Worm (Caenorhabditis elegans) whole organism, L3 larva: ENCODE measurements around the gene Y51B9A.5.

Experiments used
- R02D3.7 ChIP-seq: fragments of 150-350 bp; optimal IDR thresholded peaks from 2 replicates; lab custom pipeline; 2014; ENCODE audit warnings: missing biosample characterization, missing genetic modification characterization
- aly-2 ChIP-seq: fragments of 150-350 bp; optimal IDR thresholded peaks from 2 replicates; lab custom pipeline; 2014; ENCODE audit warnings: missing biosample characterization, missing genetic modification characterization
- ceh-16 ChIP-seq: sonication (generic microtip); optimal IDR thresholded peaks from 2 replicates; lab custom pipeline; 2017; ENCODE audit warnings: missing biosample characterization, missing genetic modification characterization
- ceh-82 ChIP-seq: fragments of 150-350 bp; optimal IDR thresholded peaks from 2 replicates; lab custom pipeline; 2014; ENCODE audit warnings: missing biosample characterization, missing genetic modification characterization
- ceh-9 ChIP-seq: sonication (generic microtip); optimal IDR thresholded peaks from 2 replicates; lab custom pipeline; 2018; ENCODE audit warnings: missing biosample characterization, missing genetic modification characterization
- daf-12 ChIP-seq: fragments of 150-350 bp; optimal IDR thresholded peaks from 2 replicates; lab custom pipeline; 2014; ENCODE audit warnings: missing biosample characterization, missing genetic modification reagents, missing genetic modification characterization
- egl-27 ChIP-seq: sonication (generic microtip); optimal IDR thresholded peaks from 4 replicates; lab custom pipeline; 2017; ENCODE audit warnings: missing biosample characterization, missing genetic modification reagents, missing genetic modification characterization
- egl-5 ChIP-seq: fragments of 150-350 bp; optimal IDR thresholded peaks from 2 replicates; lab custom pipeline; 2017; ENCODE audit warnings: missing biosample characterization, missing genetic modification reagents, missing genetic modification characterization, inconsistent platforms
- elt-1 ChIP-seq: fragments of 150-350 bp; optimal IDR thresholded peaks from 2 replicates; lab custom pipeline; 2014; ENCODE audit warnings: missing biosample characterization, missing genetic modification characterization
- elt-2 ChIP-seq: sonication (generic microtip); optimal IDR thresholded peaks from 2 replicates; lab custom pipeline; 2016; ENCODE audit warnings: missing genetic modification reagents, mild to moderate bottlenecking, missing genetic modification characterization, missing compliant biosample characterization
- elt-3 ChIP-seq, 3 experiments: fragments of 150-350 bp in 1 of 3; sonication (generic microtip) in 2 of 3; optimal IDR thresholded peaks; 2 replicates in 2 of 3; 4 replicates in 1 of 3; lab custom pipeline; 2014 to 2017; ENCODE audit warnings: missing biosample characterization in 3 of 3, missing genetic modification characterization in 3 of 3
- eor-1 ChIP-seq, 2 experiments: fragments of 150-350 bp; optimal IDR thresholded peaks; 2 replicates each; lab custom pipeline; 2014 to 2018; ENCODE audit warnings: missing biosample characterization in 2 of 2, missing genetic modification characterization in 2 of 2
- fkh-10 ChIP-seq: sonication (generic microtip); optimal IDR thresholded peaks from 2 replicates; lab custom pipeline; 2017; ENCODE audit warnings: missing biosample characterization, missing genetic modification reagents, missing genetic modification characterization
- fkh-2 ChIP-seq: fragments of 150-350 bp; optimal IDR thresholded peaks from 2 replicates; lab custom pipeline; 2014; ENCODE audit warnings: missing biosample characterization, missing genetic modification reagents, missing genetic modification characterization
- jun-1 ChIP-seq: fragments of 150-350 bp; optimal IDR thresholded peaks from 2 replicates; lab custom pipeline; 2014; ENCODE audit warnings: missing biosample characterization, missing genetic modification reagents, missing genetic modification characterization
- lin-15B ChIP-seq: fragments of 150-350 bp; optimal IDR thresholded peaks from 2 replicates; lab custom pipeline; 2014; ENCODE audit warnings: missing biosample characterization, missing genetic modification characterization
- lsy-12 ChIP-seq: sonication (generic microtip); optimal IDR thresholded peaks from 2 replicates; lab custom pipeline; 2016; ENCODE audit warnings: mild to moderate bottlenecking, missing genetic modification characterization, missing compliant biosample characterization
- mdl-1 ChIP-seq: fragments of 150-350 bp; optimal IDR thresholded peaks from 2 replicates; lab custom pipeline; 2014; ENCODE audit warnings: missing biosample characterization, missing genetic modification characterization
- mml-1 ChIP-seq: fragments of 150-350 bp; sonication (generic microtip); optimal IDR thresholded peaks from 3 replicates; lab custom pipeline; 2014; ENCODE audit warnings: missing biosample characterization, missing genetic modification characterization
- nhr-12 ChIP-seq: fragments of 150-350 bp; optimal IDR thresholded peaks from 2 replicates; lab custom pipeline; 2014; ENCODE audit warnings: missing biosample characterization, missing genetic modification characterization
- nhr-23 ChIP-seq: fragments of 150-350 bp; optimal IDR thresholded peaks from 2 replicates; lab custom pipeline; 2014; ENCODE audit warnings: missing biosample characterization, missing genetic modification reagents, missing genetic modification characterization
- nhr-25 ChIP-seq: sonication (generic microtip); optimal IDR thresholded peaks from 2 replicates; lab custom pipeline; 2017; ENCODE audit warnings: missing biosample characterization, missing genetic modification characterization
- nhr-28 ChIP-seq: fragments of 150-350 bp; optimal IDR thresholded peaks from 2 replicates; lab custom pipeline; 2014; ENCODE audit warnings: missing biosample characterization, missing genetic modification characterization
- nhr-43 ChIP-seq: sonication (generic microtip); optimal IDR thresholded peaks from 2 replicates; lab custom pipeline; 2016; ENCODE audit warnings: mild to moderate bottlenecking, missing genetic modification characterization, missing compliant biosample characterization; ENCODE audit not compliant: poor library complexity, severe bottlenecking
- nhr-67 ChIP-seq: fragments of 150-350 bp; optimal IDR thresholded peaks from 2 replicates; lab custom pipeline; 2014; ENCODE audit warnings: missing biosample characterization, missing genetic modification characterization
- nhr-76 ChIP-seq: fragments of 150-350 bp; sonication (generic microtip); optimal IDR thresholded peaks from 5 replicates; lab custom pipeline; 2014; ENCODE audit warnings: missing biosample characterization, missing genetic modification characterization
- nhr-77 ChIP-seq: fragments of 150-350 bp; optimal IDR thresholded peaks from 2 replicates; lab custom pipeline; 2014; ENCODE audit warnings: missing biosample characterization, missing genetic modification characterization
- pha-4 ChIP-seq: fragments of 150-350 bp; optimal IDR thresholded peaks from 2 replicates; lab custom pipeline; 2014; ENCODE audit warnings: missing biosample characterization, missing genetic modification reagents, missing genetic modification characterization
- sea-2 ChIP-seq: fragments of 150-350 bp; sonication (generic microtip); optimal IDR thresholded peaks from 4 replicates; lab custom pipeline; 2014; ENCODE audit warnings: missing biosample characterization, missing genetic modification reagents, missing genetic modification characterization
- skn-1 ChIP-seq: fragments of 150-350 bp; optimal IDR thresholded peaks from 2 replicates; lab custom pipeline; 2014; ENCODE audit warnings: missing biosample characterization, missing genetic modification characterization
- snpc-4 ChIP-seq: fragments of 150-350 bp; optimal IDR thresholded peaks from 2 replicates; lab custom pipeline; 2014; ENCODE audit warnings: missing biosample characterization, missing genetic modification characterization
- tbx-2 ChIP-seq: sonication (generic microtip); optimal IDR thresholded peaks from 2 replicates; lab custom pipeline; 2016; ENCODE audit warnings: mild to moderate bottlenecking, missing genetic modification characterization, missing compliant biosample characterization
- unc-39 ChIP-seq: sonication (generic microtip); optimal IDR thresholded peaks from 4 replicates; lab custom pipeline; 2017; ENCODE audit warnings: missing biosample characterization, missing genetic modification characterization
- zag-1 ChIP-seq: fragments of 150-350 bp; optimal IDR thresholded peaks from 2 replicates; lab custom pipeline; 2014; ENCODE audit warnings: missing biosample characterization, missing genetic modification characterization
- ztf-11 ChIP-seq: fragments of 150-350 bp; optimal IDR thresholded peaks from 2 replicates; lab custom pipeline; 2014; ENCODE audit warnings: missing biosample characterization, missing genetic modification characterization
- ztf-4 ChIP-seq: fragments of 150-350 bp; optimal IDR thresholded peaks from 2 replicates; lab custom pipeline; 2014; ENCODE audit warnings: missing biosample characterization, missing genetic modification characterization

Gene Y51B9A.5

DNA sequence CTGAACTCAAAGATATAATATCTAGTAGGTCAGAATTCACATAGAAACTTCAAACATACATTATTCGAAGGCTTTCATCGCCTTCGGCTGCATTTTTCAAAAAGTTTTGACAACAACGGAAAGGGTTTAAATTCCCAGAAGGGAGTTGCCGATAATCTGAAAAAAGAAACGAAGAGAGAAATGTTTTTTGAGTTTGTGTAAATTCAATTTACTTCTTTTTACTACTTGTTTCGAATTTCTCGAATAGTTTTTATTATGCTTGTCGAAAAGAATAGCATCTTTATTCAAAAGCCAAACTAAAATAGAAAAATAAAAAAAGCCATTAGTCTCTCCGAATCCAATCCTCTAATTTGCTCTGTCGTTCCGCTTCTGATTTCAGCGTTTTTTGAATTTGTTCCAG is 27.2 kb downstream of the Y51B9A.5 start:
- TF ChIP-seq fkh-10 (GFP tag; lab: Kevin White, UChicago) = peak; percentile 75
- no peak for TF ChIP-seq nhr-77 (tag; lab: Kevin White, UChicago)

DNA sequence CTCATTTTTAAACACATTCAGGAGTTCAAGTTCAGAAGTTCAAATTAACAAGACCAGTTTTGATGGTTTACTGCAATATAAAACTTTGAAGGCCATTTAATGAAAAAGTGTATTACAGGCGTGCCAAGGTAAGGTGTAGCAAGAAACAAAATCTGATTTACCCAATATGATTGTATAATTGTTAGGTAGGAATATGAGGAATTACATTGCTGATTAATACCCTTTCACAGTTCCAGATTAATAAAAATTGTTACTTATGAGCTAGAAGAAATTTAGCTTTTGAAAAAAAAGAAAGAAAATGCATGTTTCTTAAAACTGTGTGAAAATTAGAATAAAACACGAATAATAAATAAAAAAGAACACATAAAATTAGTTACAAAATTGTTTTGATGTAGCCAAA is 29.7 kb downstream of the Y51B9A.5 start, which contains the start of gene kin-15:
Gene kin-15 (minus strand): TSS at position 101 of the 400 bp plus-strand sequence.
- TF ChIP-seq mdl-1 (tag; lab: Kevin White, UChicago) (no peak), ceh-9 (tag; lab: Kevin White, UChicago) (no peak), fkh-2 (no peak), R02D3.7 (no peak), nhr-12 (tag; lab: Kevin White, UChicago) (no peak), aly-2 (tag; lab: Kevin White, UChicago) (no peak), elt-3 (tag; optimal IDR thresholded peaks at IDR 0.05; lab: Kevin White, UChicago) (no peak), eor-1 (tag; optimal IDR thresholded peaks at IDR 0.05; lab: Kevin White, UChicago) (no peak)

DNA sequence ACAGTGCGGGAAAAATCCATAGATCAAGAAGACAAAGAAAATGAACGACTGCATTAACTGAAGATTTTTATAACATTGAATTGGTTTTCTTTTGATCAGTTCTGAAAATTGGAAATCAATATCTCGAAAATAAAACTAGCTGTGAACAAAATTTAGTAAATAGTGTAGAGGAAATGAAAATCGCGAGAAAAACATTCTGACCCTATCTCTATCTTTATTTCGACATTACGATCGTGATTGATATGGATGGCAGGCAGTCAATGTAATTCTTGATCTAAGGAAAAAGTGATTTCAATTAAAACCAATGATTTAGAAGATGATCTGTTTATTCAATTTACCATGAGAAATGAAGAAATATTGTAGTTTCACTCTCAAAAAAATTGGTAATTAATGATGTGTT is 32.1 kb downstream of the Y51B9A.5 start, which contains the start of gene kin-16:
Gene kin-16 (minus strand): TSS at position 101 of the 400 bp plus-strand sequence.
- TF ChIP-seq R02D3.7 (no peak), elt-1 (tag; lab: Kevin White, UChicago) (no peak), snpc-4 (no peak), sea-2 (no peak), elt-2 (tag; lab: Kevin White, UChicago) (no peak), ceh-82 (no peak), egl-27 (no peak), skn-1 (tag; lab: Kevin White, UChicago) (no peak), nhr-76 (tag; lab: Kevin White, UChicago) (no peak), lin-15B (no peak), ztf-4 (no peak), lsy-12 (tag; lab: Kevin White, UChicago) (no peak), nhr-43 (no peak), mml-1 (tag; lab: Kevin White, UChicago) (no peak), fkh-10 (GFP tag; lab: Kevin White, UChicago) (no peak)

DNA sequence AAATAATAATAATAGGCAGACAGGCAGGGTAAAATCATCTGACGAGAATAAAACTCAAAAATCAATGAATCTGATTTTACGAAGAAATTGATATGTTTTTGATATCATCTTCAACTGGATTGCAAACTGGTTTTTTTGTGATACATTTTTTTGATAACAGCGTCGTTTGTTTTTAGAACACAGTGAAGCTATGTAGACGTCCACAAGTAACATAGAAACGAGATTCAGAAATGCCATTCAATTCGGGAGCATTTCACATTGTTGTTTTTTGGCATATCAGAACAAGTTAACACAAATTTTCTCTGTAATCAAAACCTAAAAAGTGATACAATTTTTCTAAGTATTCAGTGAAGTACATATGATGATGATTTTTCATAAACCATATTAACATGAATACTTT is 34.3 kb downstream of the Y51B9A.5 start, which contains the start of gene chil-13:
Gene chil-13 (minus strand): TSS at position 101 of the 400 bp plus-strand sequence.
- no peak for TF ChIP-seq egl-27
- TF ChIP-seq R02D3.7 = no peak
- no peak for TF ChIP-seq ztf-4
- no peak for TF ChIP-seq nhr-28 (tag; lab: Kevin White, UChicago)
- TF ChIP-seq nhr-76 (tag; lab: Kevin White, UChicago) = no peak

DNA sequence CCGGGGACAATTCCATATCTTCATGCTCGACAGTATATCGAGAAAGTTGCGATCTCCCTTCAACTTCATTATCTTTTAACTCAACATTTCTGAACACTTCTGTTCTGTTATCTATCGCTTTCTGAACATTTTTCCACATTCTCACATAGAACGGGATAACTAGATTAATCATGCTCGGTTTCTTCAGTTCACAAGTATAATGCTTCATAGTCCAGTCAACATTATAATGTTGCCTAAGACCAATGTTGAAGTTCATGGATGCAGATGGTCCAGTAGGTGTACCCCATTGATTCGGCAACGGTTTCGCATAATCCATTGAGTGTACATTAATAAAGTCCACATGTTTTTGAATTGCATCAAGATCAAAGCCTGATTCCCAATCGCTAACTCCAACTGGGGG is 34.9 kb downstream of the Y51B9A.5 start:
- TF ChIP-seq jun-1 (tag; lab: Kevin White, UChicago) = no peak
- no peak for TF ChIP-seq snpc-4
- TF ChIP-seq egl-5 = no peak
- TF ChIP-seq ztf-11 (tag; lab: Kevin White, UChicago) = no peak
- TF ChIP-seq tbx-2 (tag; lab: Kevin White, UChicago) = no peak
- TF ChIP-seq lin-15B = no peak
- no peak for TF ChIP-seq nhr-25 (tag; lab: Kevin White, UChicago)
- no peak for TF ChIP-seq skn-1 (tag; lab: Kevin White, UChicago)
- TF ChIP-seq nhr-77 (tag; lab: Kevin White, UChicago) = no peak
- no peak for TF ChIP-seq daf-12 (tag; lab: Kevin White, UChicago)
- TF ChIP-seq nhr-28 (tag; lab: Kevin White, UChicago) = no peak
- no peak for TF ChIP-seq nhr-67 (tag; lab: Kevin White, UChicago)
- no peak for TF ChIP-seq ceh-82
- no peak for TF ChIP-seq nhr-43
- TF ChIP-seq ztf-4 = no peak
- no peak for TF ChIP-seq pha-4 (tag; lab: Kevin White, UChicago)
- no peak for TF ChIP-seq elt-1 (tag; lab: Kevin White, UChicago)

DNA sequence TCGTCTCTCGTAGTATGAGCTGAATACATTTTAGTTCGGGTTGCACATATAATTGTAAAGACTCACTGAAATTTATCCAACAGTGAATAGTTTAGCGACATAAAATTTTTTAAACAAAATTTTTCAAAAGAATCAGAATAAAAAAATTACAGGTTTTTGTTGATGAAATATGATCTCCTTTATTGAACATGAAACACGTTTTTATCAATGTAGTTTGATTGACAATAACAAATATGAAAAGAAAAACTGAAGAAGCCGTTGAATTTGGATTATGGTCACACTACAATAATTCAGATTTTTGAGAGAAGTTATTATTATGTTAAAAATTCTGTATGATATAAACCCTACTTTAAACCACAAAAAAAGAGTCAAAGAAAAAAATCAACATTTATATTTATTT is 36.1 kb downstream of the Y51B9A.5 start, which contains the start of gene chil-17:
Gene chil-17 (minus strand): TSS at position 101 of the 400 bp plus-strand sequence.
- TF ChIP-seq ceh-16 = no peak
- TF ChIP-seq zag-1 (tag; lab: Kevin White, UChicago) = no peak
- no peak for TF ChIP-seq nhr-23
- TF ChIP-seq unc-39 = no peak
- no peak for TF ChIP-seq elt-2 (tag; lab: Kevin White, UChicago)
